Worm (Caenorhabditis elegans) whole organism, L1 larva: ENCODE measurements around the gene Y70C5A.2.

Experiments
- C04F5.9 ChIP-seq: sonication (generic microtip); optimal IDR thresholded peaks from 2 replicates; lab custom pipeline; 2016; ENCODE audit warnings: missing genetic modification characterization, missing compliant biosample characterization
- F16B12.6 ChIP-seq: fragments of 150-350 bp; optimal IDR thresholded peaks from 2 replicates; lab custom pipeline; 2014; ENCODE audit warnings: missing biosample characterization, missing genetic modification characterization
- ama-1 ChIP-seq: fragments of 150-350 bp; optimal IDR thresholded peaks from 2 replicates; lab custom pipeline; 2014
- ceh-8 ChIP-seq: fragments of 200-800 bp; sonication (Bioruptor generic); optimal IDR thresholded peaks from 2 replicates; lab custom pipeline; 2018; ENCODE audit warnings: mild to moderate bottlenecking, missing genetic modification characterization, moderate library complexity, missing compliant biosample characterization
- ces-1 ChIP-seq: fragments of 150-350 bp; optimal IDR thresholded peaks from 2 replicates; lab custom pipeline; 2014; ENCODE audit warnings: missing biosample characterization, missing genetic modification reagents, missing genetic modification characterization
- dpl-1 ChIP-seq, 3 experiments: fragments of 150-350 bp in 2 of 3; sonication (generic microtip) in 1 of 3; optimal IDR thresholded peaks; 2 replicates each; lab custom pipeline; 2014 to 2017; ENCODE audit warnings: missing biosample characterization in 3 of 3, missing genetic modification characterization in 3 of 3, missing genetic modification reagents in 3 of 3
- efl-1 ChIP-seq, 4 experiments: fragments of 150-350 bp; optimal IDR thresholded peaks in 3 of 4; peaks in 1 of 4; 1 replicate in 1 of 4; 2 replicates in 3 of 4; lab custom pipeline; 2014; ENCODE audit warnings: missing biosample characterization in 2 of 4, missing genetic modification characterization in 2 of 4, missing genetic modification reagents in 2 of 4
- efl-3 ChIP-seq: fragments of 200-800 bp; sonication (Bioruptor generic); optimal IDR thresholded peaks from 2 replicates; lab custom pipeline; 2018; ENCODE audit warnings: mild to moderate bottlenecking, missing genetic modification characterization, missing compliant biosample characterization
- elt-2 ChIP-seq: sonication (generic microtip); optimal IDR thresholded peaks from 2 replicates; lab custom pipeline; 2016; ENCODE audit warnings: missing genetic modification characterization, mild to moderate bottlenecking, inconsistent platforms, missing compliant biosample characterization, missing genetic modification reagents
- elt-3 ChIP-seq, 6 experiments: fragments of 150-350 bp in 1 of 6; sonication (generic microtip); optimal IDR thresholded peaks; 2 replicates each; lab custom pipeline; 2017 to 2018; ENCODE audit warnings: missing biosample characterization in 6 of 6, missing genetic modification characterization in 6 of 6, inconsistent platforms in 1 of 6
- ets-5 ChIP-seq: fragments of 200-800 bp; sonication (Bioruptor generic); IDR thresholded peaks from 2 replicates; pipeline ENCODE4 v1.3.6; 2022; ENCODE audit warnings: missing genetic modification characterization, missing compliant biosample characterization
- grh-1 ChIP-seq: fragments of 200-800 bp; sonication (Bioruptor generic); IDR thresholded peaks from 2 replicates; pipeline ENCODE4 v1.3.6; 2022; ENCODE audit warnings: missing genetic modification reagents, missing genetic modification characterization, missing compliant biosample characterization
- isw-1 ChIP-seq: fragments of 200-800 bp; sonication (Bioruptor generic); IDR thresholded peaks from 2 replicates; pipeline ENCODE4 v1.3.6; 2022; ENCODE audit warnings: missing genetic modification characterization, missing compliant biosample characterization
- jun-1 ChIP-seq: fragments of 150-350 bp; optimal IDR thresholded peaks from 2 replicates; lab custom pipeline; 2014; ENCODE audit warnings: missing biosample characterization, missing genetic modification reagents, missing genetic modification characterization
- lin-14 ChIP-seq: fragments of 200-800 bp; sonication (Bioruptor generic); optimal IDR thresholded peaks from 2 replicates; lab custom pipeline; 2018; ENCODE audit warnings: mild to moderate bottlenecking, missing genetic modification characterization, moderate library complexity, missing compliant biosample characterization
- lin-35 ChIP-seq, 2 experiments: fragments of 150-350 bp; optimal IDR thresholded peaks; 2 replicates each; lab custom pipeline; 2014; ENCODE audit warnings: missing biosample characterization in 2 of 2, missing genetic modification characterization in 2 of 2, missing genetic modification reagents in 2 of 2
- lir-3 ChIP-seq: sonication (generic microtip); optimal IDR thresholded peaks from 2 replicates; lab custom pipeline; 2016; ENCODE audit warnings: mild to moderate bottlenecking, missing genetic modification characterization, moderate library complexity, missing compliant biosample characterization; ENCODE audit not compliant: poor library complexity
- mef-2 ChIP-seq: fragments of 150-350 bp; optimal IDR thresholded peaks from 2 replicates; lab custom pipeline; 2014; ENCODE audit warnings: missing biosample characterization, missing genetic modification characterization
- mep-1 ChIP-seq: fragments of 150-350 bp; optimal IDR thresholded peaks from 2 replicates; lab custom pipeline; 2014; ENCODE audit warnings: missing biosample characterization, missing genetic modification characterization
- nhr-20 ChIP-seq: sonication (generic microtip); optimal IDR thresholded peaks from 2 replicates; lab custom pipeline; 2016; ENCODE audit warnings: mild to moderate bottlenecking, missing genetic modification characterization, missing compliant biosample characterization
- nhr-237 ChIP-seq: fragments of 150-350 bp; optimal IDR thresholded peaks from 2 replicates; lab custom pipeline; 2014; ENCODE audit warnings: missing biosample characterization, missing genetic modification characterization
- nhr-47 ChIP-seq: sonication (generic microtip); optimal IDR thresholded peaks from 2 replicates; lab custom pipeline; 2016; ENCODE audit warnings: mild to moderate bottlenecking, missing genetic modification characterization, moderate library complexity, missing compliant biosample characterization
- nhr-71 ChIP-seq: sonication (generic microtip); optimal IDR thresholded peaks from 2 replicates; lab custom pipeline; 2016; ENCODE audit warnings: mild to moderate bottlenecking, missing genetic modification characterization, moderate library complexity, missing compliant biosample characterization
- nhr-85 ChIP-seq: sonication (generic microtip); peaks from one replicate; lab custom pipeline; 2016; ENCODE audit warnings: missing genetic modification characterization, inconsistent platforms, missing compliant biosample characterization
- pag-3 ChIP-seq: sonication (generic microtip); optimal IDR thresholded peaks from 2 replicates; lab custom pipeline; 2017; ENCODE audit warnings: missing genetic modification characterization, mild to moderate bottlenecking, missing compliant biosample characterization, antibody characterized with exemption, borderline replicate concordance; ENCODE audit not compliant: insufficient read depth
- pax-3 ChIP-seq: fragments of 200-800 bp; sonication (Bioruptor generic); optimal IDR thresholded peaks from 2 replicates; lab custom pipeline; 2018; ENCODE audit warnings: mild to moderate bottlenecking, missing genetic modification characterization, moderate library complexity, missing compliant biosample characterization
- skn-1 ChIP-seq: fragments of 150-350 bp; optimal IDR thresholded peaks from 2 replicates; lab custom pipeline; 2014; ENCODE audit warnings: missing biosample characterization, missing genetic modification characterization
- swsn-7 ChIP-seq: sonication (generic microtip); optimal IDR thresholded peaks from 2 replicates; lab custom pipeline; 2016; ENCODE audit warnings: missing genetic modification characterization, missing compliant biosample characterization
- unc-30 ChIP-seq: sonication (generic microtip); optimal IDR thresholded peaks from 2 replicates; lab custom pipeline; 2017; ENCODE audit warnings: missing biosample characterization, missing genetic modification characterization
- unc-86 ChIP-seq: sonication (generic microtip); optimal IDR thresholded peaks from 2 replicates; lab custom pipeline; 2016; ENCODE audit warnings: missing genetic modification characterization, missing compliant biosample characterization
- xbp-1 ChIP-seq: sonication (generic microtip); optimal IDR thresholded peaks from 2 replicates; lab custom pipeline; 2016; ENCODE audit warnings: missing genetic modification characterization, missing compliant biosample characterization
- zag-1 ChIP-seq: fragments of 150-350 bp; optimal IDR thresholded peaks from 2 replicates; lab custom pipeline; 2014; ENCODE audit warnings: missing biosample characterization, missing genetic modification characterization

Gene Y70C5A.2

ce11 chrV:16610094-16610493 is 12.9 kb downstream of the Y70C5A.2 start:
- TF ChIP-seq nhr-71 (tag; lab: Kevin White, UChicago) (no peak), pag-3 (tag; lab: Kevin White, UChicago) (no peak), lin-35 (GFP tag; optimal IDR thresholded peaks at IDR 0.05; lab: Kevin White, UChicago) (peak in 1 of 2 experiments; percentile 4), ceh-8 (GFP tag; lab: Kevin White, UChicago) (no peak), zag-1 (tag; lab: Kevin White, UChicago) (no peak), elt-2 (tag; lab: Kevin White, UChicago) (peak; percentile 81), F16B12.6 (tag; lab: Kevin White, UChicago) (no peak), elt-3 (tag; optimal IDR thresholded peaks at IDR 0.05; lab: Kevin White, UChicago) (no peak), unc-86 (tag; lab: Kevin White, UChicago) (no peak), pax-3 (tag; lab: Kevin White, UChicago) (no peak), nhr-237 (tag; lab: Kevin White, UChicago) (no peak), nhr-20 (no peak), jun-1 (peak; percentile 46), ama-1 (lab: Kevin White, UChicago) (no peak), C04F5.9 (tag; lab: Kevin White, UChicago) (no peak)

- TF ChIP-seq grh-1 (GFP tag; lab: Robert Waterston, UW) (no peak), jun-1 (peak; percentile 42), elt-2 (tag; lab: Kevin White, UChicago) (peak; percentile 73)
Observed at ce11 chrV:16608478-16608877, 14.5 kb downstream of the Y70C5A.2 start.

ce11 chrV:16606313-16606712 is 16.7 kb downstream of the Y70C5A.2 start, which contains the start of gene Y32B12C.1:
TSS of gene Y32B12C.1 (plus strand) at chrV:16606613.
- no peak for TF ChIP-seq isw-1
- no peak for TF ChIP-seq ets-5 (GFP tag; lab: Robert Waterston, UW)
- no peak for TF ChIP-seq dpl-1 (GFP tag; optimal IDR thresholded peaks at IDR 0.05; lab: Kevin White, UChicago)
- no peak for TF ChIP-seq lir-3 (tag; lab: Kevin White, UChicago)
- no peak for TF ChIP-seq unc-30
- no peak for TF ChIP-seq efl-3 (GFP tag; lab: Kevin White, UChicago)
- TF ChIP-seq nhr-47 (tag; lab: Kevin White, UChicago) = no peak

- peak; percentile 2 for TF ChIP-seq lin-14 (GFP tag; lab: Kevin White, UChicago)
- no peak for TF ChIP-seq mep-1
- no peak for TF ChIP-seq dpl-1 (GFP tag; optimal IDR thresholded peaks at IDR 0.05; lab: Kevin White, UChicago)
- TF ChIP-seq nhr-85 (tag; lab: Kevin White, UChicago) = no peak
- TF ChIP-seq ama-1 (lab: Kevin White, UChicago) = no peak
- TF ChIP-seq ces-1 (GFP tag; lab: Kevin White, UChicago) = no peak
- no peak for TF ChIP-seq efl-1 (optimal IDR thresholded peaks at IDR 0.05; lab: Kevin White, UChicago)
- TF ChIP-seq efl-1 (GFP tag; optimal IDR thresholded peaks at IDR 0.05 in 1 of 2; lab: Kevin White, UChicago) = peak in 1 of 2 experiments; percentile 42
- TF ChIP-seq xbp-1 (tag; lab: Kevin White, UChicago) = no peak
- no peak for TF ChIP-seq swsn-7 (tag; lab: Kevin White, UChicago)
- peak; percentile 37 for TF ChIP-seq elt-2 (tag; lab: Kevin White, UChicago)
Observed at ce11 chrV:16605463-16605862, 17.5 kb downstream of the Y70C5A.2 start.

ce11 chrV:16604301-16604700 is 18.7 kb downstream of the Y70C5A.2 start:
- no peak for TF ChIP-seq lin-14 (GFP tag; lab: Kevin White, UChicago)
- no peak for TF ChIP-seq skn-1 (tag; lab: Kevin White, UChicago)
- TF ChIP-seq, all 84 proteins: peak for 0

ce11 chrV:16603102-16603501 is 19.9 kb downstream of the Y70C5A.2 start, which contains the start of gene T03E6.8:
TSS of gene T03E6.8 (minus strand) at chrV:16603202.
- TF ChIP-seq efl-1 (optimal IDR thresholded peaks at IDR 0.05; lab: Kevin White, UChicago) (no peak), efl-1 (GFP tag; optimal IDR thresholded peaks at IDR 0.05 in 1 of 2; lab: Kevin White, UChicago) (peak in 1 of 2 experiments; percentile 3), mef-2 (tag; lab: Kevin White, UChicago) (no peak)
